Fruit fly (Drosophila melanogaster) whole organism, wandering third instar larva: ENCODE measurements around the gene sif.

Experiments used
- Abd-B ChIP-seq: fragments of >200 bp; optimal IDR thresholded peaks from 2 replicates; lab custom pipeline; 2017; ENCODE audit warnings: missing biosample characterization, missing genetic modification characterization
- Dif ChIP-seq: fragments of 200-275, 200-300 bp; sonication (Bioruptor generic); optimal IDR thresholded peaks from 2 replicates; lab custom pipeline; 2018; ENCODE audit warnings: missing biosample characterization, missing genetic modification characterization; ENCODE audit not compliant: partially characterized antibody
- Jra ChIP-seq: sonication (Bioruptor generic); optimal IDR thresholded peaks from 2 replicates; lab custom pipeline; 2016; ENCODE audit warnings: missing biosample characterization, missing genetic modification characterization
- Myc ChIP-seq: fragments of >200 bp; optimal IDR thresholded peaks from 2 replicates; lab custom pipeline; 2017
- dmrt93B ChIP-seq: fragments of 200-800 bp; sonication (Bioruptor generic); optimal IDR thresholded peaks from 2 replicates; lab custom pipeline; 2018; ENCODE audit warnings: missing biosample characterization, mild to moderate bottlenecking, missing genetic modification characterization
- dsf ChIP-seq: sonication (Bioruptor generic); optimal IDR thresholded peaks from 2 replicates; lab custom pipeline; 2016; ENCODE audit warnings: missing biosample characterization, missing genetic modification characterization, borderline replicate concordance
- lola ChIP-seq: fragments of >200 bp; optimal IDR thresholded peaks from 2 replicates; lab custom pipeline; 2017; ENCODE audit warnings: missing biosample characterization, missing genetic modification characterization
- pan ChIP-seq: fragments of >200 bp; optimal IDR thresholded peaks from 2 replicates; lab custom pipeline; 2017
- psq ChIP-seq: fragments of 200-800 bp; sonication (Bioruptor generic); optimal IDR thresholded peaks from 3 replicates; lab custom pipeline; 2017; ENCODE audit warnings: missing biosample characterization, mild to moderate bottlenecking, missing genetic modification characterization, moderate library complexity
- sv ChIP-seq: fragments of 200-800 bp; sonication (Bioruptor generic); optimal IDR thresholded peaks from 3 replicates; lab custom pipeline; 2016; ENCODE audit warnings: missing biosample characterization, missing genetic modification characterization

- no peak for TF ChIP-seq Myc (lab: Kevin White, UChicago)
- TF ChIP-seq dmrt93B: no peak
- TF ChIP-seq pan (lab: Kevin White, UChicago): no peak
- TF ChIP-seq dsf: no peak
- no peak for TF ChIP-seq Abd-B (GFP tag; lab: Kevin White, UChicago)
- TF ChIP-seq sv (GFP tag; lab: Kevin White, UChicago): no peak
- no peak for TF ChIP-seq Jra (GFP tag; lab: Kevin White, UChicago)
- TF ChIP-seq lola (GFP tag; lab: Kevin White, UChicago): no peak
- TF ChIP-seq Dif (GFP tag; lab: Kevin White, UChicago): no peak
- TF ChIP-seq psq (GFP tag; lab: Kevin White, UChicago): no peak
Observed at dm6 chr3L:5787476-5787875, 129.8 kb downstream of the sif start.
